Fruit fly (Drosophila melanogaster) whole organism, embryonic: ENCODE results near the gene CG42781.

Source experiments
- Asciz ChIP-seq: fragments of 200-800 bp; sonication (Bioruptor generic); optimal IDR thresholded peaks from 2 replicates; lab custom pipeline; 2017; ENCODE audit warnings: missing biosample characterization, mild to moderate bottlenecking, missing genetic modification characterization, missing genetic modification reagents
- Atf-2 ChIP-seq: fragments of 200-800 bp; sonication (Bioruptor generic); optimal IDR thresholded peaks from 2 replicates; lab custom pipeline; 2016; ENCODE audit warnings: missing biosample characterization, missing genetic modification characterization
- Atf3 ChIP-seq: fragments of 200-800 bp; sonication (Bioruptor generic); optimal IDR thresholded peaks from 3 replicates; lab custom pipeline; 2016; ENCODE audit warnings: missing biosample characterization, missing genetic modification characterization
- C15 ChIP-seq: fragments of 200-800 bp; sonication (Bioruptor generic); IDR thresholded peaks from 3 replicates; pipeline ENCODE4 v1.3.6; 2022; ENCODE audit warnings: missing biosample characterization, missing genetic modification characterization
- CG11695 ChIP-seq: fragments of 200-800 bp; sonication (Bioruptor generic); IDR thresholded peaks from 3 replicates; pipeline ENCODE4 v1.3.6; 2022; ENCODE audit warnings: missing biosample characterization, missing genetic modification characterization
- CG11696 ChIP-seq: fragments of 200-800 bp; sonication (Bioruptor generic); IDR thresholded peaks from 2 replicates; pipeline ENCODE4 v1.3.6; 2022; ENCODE audit warnings: missing biosample characterization, missing genetic modification characterization
- CG13296 ChIP-seq: fragments of 200-800 bp; sonication (Bioruptor generic); optimal IDR thresholded peaks from 3 replicates; lab custom pipeline; 2018; ENCODE audit warnings: missing biosample characterization, mild to moderate bottlenecking, missing genetic modification characterization
- CG14050 ChIP-seq: fragments of 200-800 bp; sonication (Bioruptor generic); IDR thresholded peaks from 3 replicates; pipeline ENCODE4 v1.3.6; 2022; ENCODE audit warnings: missing biosample characterization, missing genetic modification characterization
- CG15073 ChIP-seq: fragments of 200-800 bp; sonication (Bioruptor generic); optimal IDR thresholded peaks from 2 replicates; lab custom pipeline; 2016; ENCODE audit warnings: missing biosample characterization, missing genetic modification characterization
- CG1603 ChIP-seq: fragments of 200-800 bp; sonication (Bioruptor generic); optimal IDR thresholded peaks from 2 replicates; lab custom pipeline; 2019; ENCODE audit warnings: missing biosample characterization, mild to moderate bottlenecking, missing genetic modification characterization, moderate library complexity
- CG16779 ChIP-seq: fragments of 200-800 bp; sonication (Bioruptor generic); IDR thresholded peaks from 2 replicates; pipeline ENCODE4 v1.3.6; 2022; ENCODE audit warnings: missing biosample characterization, missing genetic modification characterization
- CG17612 ChIP-seq: fragments of 200-800 bp; sonication (Bioruptor generic); IDR thresholded peaks from 2 replicates; pipeline ENCODE4 v1.3.6; 2022; ENCODE audit warnings: missing biosample characterization, missing genetic modification characterization
- CG17912 ChIP-seq: fragments of 200-800 bp; sonication (Bioruptor generic); optimal IDR thresholded peaks from 2 replicates; lab custom pipeline; 2018; ENCODE audit warnings: missing biosample characterization, mild to moderate bottlenecking, missing genetic modification characterization
- CG31441 ChIP-seq: fragments of 200-800 bp; sonication (Bioruptor generic); IDR thresholded peaks from 2 replicates; pipeline ENCODE4 v1.3.6; 2022; ENCODE audit warnings: missing biosample characterization, missing genetic modification characterization
- CG32767 ChIP-seq: fragments of 200-800 bp; sonication (Bioruptor generic); IDR thresholded peaks from 2 replicates; pipeline ENCODE4 v1.3.6; 2022; ENCODE audit warnings: missing biosample characterization, missing genetic modification characterization
- CG33557 ChIP-seq: fragments of 200-800 bp; sonication (Bioruptor generic); optimal IDR thresholded peaks from 2 replicates; lab custom pipeline; 2019; ENCODE audit warnings: missing biosample characterization, mild to moderate bottlenecking, missing genetic modification characterization, moderate library complexity
- CG5953 ChIP-seq: fragments of 200-800 bp; sonication (Bioruptor generic); IDR thresholded peaks from 2 replicates; pipeline ENCODE4 v1.3.6; 2022; ENCODE audit warnings: missing biosample characterization, missing genetic modification characterization
- CG6272 ChIP-seq: fragments of 200-800 bp; sonication (Bioruptor generic); IDR thresholded peaks from 2 replicates; pipeline ENCODE4 v1.3.6; 2022; ENCODE audit warnings: missing biosample characterization, missing genetic modification characterization
- CG6791 ChIP-seq: fragments of 200-800 bp; sonication (Bioruptor generic); IDR thresholded peaks from 3 replicates; pipeline ENCODE4 v1.3.6; 2022; ENCODE audit warnings: missing biosample characterization, missing genetic modification characterization; ENCODE audit not compliant: partially characterized antibody
- CG8359 ChIP-seq: fragments of 200-800 bp; sonication (Bioruptor generic); optimal IDR thresholded peaks from 2 replicates; lab custom pipeline; 2017; ENCODE audit warnings: missing biosample characterization, mild to moderate bottlenecking, missing genetic modification characterization, borderline replicate concordance
- CG8924 ChIP-seq: fragments of 200-800 bp; optimal IDR thresholded peaks from 3 replicates; lab custom pipeline; 2019; ENCODE audit warnings: missing biosample characterization, mild to moderate bottlenecking, missing genetic modification characterization, moderate library complexity
- D19B ChIP-seq: fragments of 200-800 bp; sonication (Bioruptor generic); optimal IDR thresholded peaks from 2 replicates; lab custom pipeline; 2017; ENCODE audit warnings: missing biosample characterization, mild to moderate bottlenecking, missing genetic modification characterization
- Dfd ChIP-seq, 2 experiments: fragments of >200 bp; optimal IDR thresholded peaks; 2 replicates each; lab custom pipeline; 2017; ENCODE audit warnings: missing biosample characterization in 2 of 2, missing genetic modification characterization in 2 of 2
- Dip3 ChIP-seq: fragments of 200-800 bp; sonication (Bioruptor generic); optimal IDR thresholded peaks from 3 replicates; lab custom pipeline; 2016; ENCODE audit warnings: missing biosample characterization, missing genetic modification characterization
- Doc2 ChIP-seq: fragments of 200-800 bp; sonication (Bioruptor generic); IDR thresholded peaks from 2 replicates; pipeline ENCODE4 v1.3.6; 2022; ENCODE audit warnings: missing biosample characterization, missing genetic modification characterization
- Dp ChIP-seq: fragments of 200-800 bp; sonication (Bioruptor generic); optimal IDR thresholded peaks from 2 replicates; lab custom pipeline; 2018; ENCODE audit warnings: missing biosample characterization, mild to moderate bottlenecking, missing genetic modification characterization, moderate library complexity
- Drgx ChIP-seq: fragments of 200-800 bp; sonication (Bioruptor generic); IDR thresholded peaks from 2 replicates; pipeline ENCODE4 v1.3.6; 2022; ENCODE audit warnings: missing biosample characterization, missing genetic modification characterization
- Ets97D ChIP-seq: fragments of 200-800 bp; sonication (Bioruptor generic); optimal IDR thresholded peaks from 3 replicates; lab custom pipeline; 2016; ENCODE audit warnings: missing biosample characterization, missing genetic modification characterization
- Lhr ChIP-seq: fragments of 200-800 bp; sonication (Bioruptor generic); optimal IDR thresholded peaks from 3 replicates; lab custom pipeline; 2017; ENCODE audit warnings: mild to moderate bottlenecking, missing biosample characterization, missing genetic modification reagents, missing genetic modification characterization
- Rx ChIP-seq: fragments of 200-800 bp; sonication (Bioruptor generic); IDR thresholded peaks from 2 replicates; pipeline ENCODE4 v1.3.6; 2022; ENCODE audit warnings: missing biosample characterization, missing genetic modification characterization
- Sox102F ChIP-seq: fragments of 200-800 bp; sonication (Bioruptor generic); optimal IDR thresholded peaks from 2 replicates; lab custom pipeline; 2018; ENCODE audit warnings: missing biosample characterization, mild to moderate bottlenecking, missing genetic modification characterization, moderate library complexity
- ap ChIP-seq: fragments of 200-800 bp; sonication (Bioruptor generic); IDR thresholded peaks from 2 replicates; pipeline ENCODE4 v1.3.6; 2022; ENCODE audit warnings: missing biosample characterization, missing genetic modification characterization
- ato ChIP-seq: fragments of 200-800 bp; sonication (Bioruptor generic); IDR thresholded peaks from 2 replicates; pipeline ENCODE4 v1.3.6; 2022; ENCODE audit warnings: missing biosample characterization, missing genetic modification characterization; ENCODE audit not compliant: partially characterized antibody
- btn ChIP-seq: fragments of 200-800 bp; sonication (Bioruptor generic); optimal IDR thresholded peaks from 2 replicates; lab custom pipeline; 2016; ENCODE audit warnings: missing biosample characterization, missing genetic modification characterization
- crol ChIP-seq: fragments of 200-800 bp; sonication (Bioruptor generic); IDR thresholded peaks from 2 replicates; pipeline ENCODE4 v1.3.6; 2022; ENCODE audit warnings: missing biosample characterization, missing genetic modification characterization
- fd64A ChIP-seq: fragments of 200-800 bp; sonication (Bioruptor generic); optimal IDR thresholded peaks from 3 replicates; lab custom pipeline; 2018; ENCODE audit warnings: missing biosample characterization, mild to moderate bottlenecking, missing genetic modification characterization
- gce ChIP-seq: fragments of 200-800 bp; sonication (Bioruptor generic); IDR thresholded peaks from 3 replicates; pipeline ENCODE4 v1.3.6; 2022; ENCODE audit warnings: missing biosample characterization, missing genetic modification characterization
- gsb ChIP-seq: fragments of 200-800 bp; sonication (Bioruptor generic); IDR thresholded peaks from 2 replicates; pipeline ENCODE4 v1.3.6; 2022; ENCODE audit warnings: missing biosample characterization, missing genetic modification characterization
- gsb-n ChIP-seq: fragments of 200-800 bp; sonication (Bioruptor generic); optimal IDR thresholded peaks from 3 replicates; lab custom pipeline; 2018; ENCODE audit warnings: missing biosample characterization, mild to moderate bottlenecking, missing genetic modification characterization
- kni ChIP-seq: fragments of 200-800 bp; sonication (Bioruptor generic); optimal IDR thresholded peaks from 3 replicates; lab custom pipeline; 2017; ENCODE audit warnings: mild to moderate bottlenecking, missing biosample characterization, missing genetic modification reagents, missing genetic modification characterization
- oc ChIP-seq: fragments of 200-800 bp; sonication (Bioruptor generic); optimal IDR thresholded peaks from 2 replicates; lab custom pipeline; 2018; ENCODE audit warnings: missing biosample characterization, mild to moderate bottlenecking, missing genetic modification characterization, moderate library complexity
- pb ChIP-seq: fragments of 200-800 bp; sonication (Bioruptor generic); optimal IDR thresholded peaks from 3 replicates; lab custom pipeline; 2016; ENCODE audit warnings: missing biosample characterization, missing genetic modification characterization
- rib ChIP-seq: fragments of 200-800 bp; sonication (Bioruptor generic); IDR thresholded peaks from 2 replicates; pipeline ENCODE4 v1.3.6; 2022; ENCODE audit warnings: missing biosample characterization, missing genetic modification characterization
- sc ChIP-seq, 3 experiments: fragments of >200 bp in 2 of 3; fragments of 200-800 bp in 1 of 3; sonication (Bioruptor generic) in 1 of 3; optimal IDR thresholded peaks; 2 replicates in 2 of 3; 3 replicates in 1 of 3; lab custom pipeline; 2017; ENCODE audit warnings: mild to moderate bottlenecking in 1 of 3, missing biosample characterization in 1 of 3, missing genetic modification characterization in 1 of 3, missing genetic modification reagents in 1 of 3
- sens-2 ChIP-seq: fragments of 200-800 bp; sonication (Bioruptor generic); IDR thresholded peaks from 2 replicates; pipeline ENCODE4 v1.3.6; 2022; ENCODE audit warnings: missing biosample characterization, missing genetic modification characterization
- tgo ChIP-seq: fragments of 200-800 bp; sonication (Bioruptor generic); IDR thresholded peaks from 3 replicates; pipeline ENCODE4 v1.3.6; 2022; ENCODE audit warnings: missing biosample characterization, missing genetic modification characterization
- wor ChIP-seq: fragments of 200-800 bp; sonication (Bioruptor generic); IDR thresholded peaks from 2 replicates; pipeline ENCODE4 v1.3.6; 2022; ENCODE audit warnings: missing biosample characterization, missing genetic modification characterization
- zen ChIP-seq: fragments of 200-800 bp; sonication (Bioruptor generic); optimal IDR thresholded peaks from 3 replicates; lab custom pipeline; 2018; ENCODE audit warnings: missing biosample characterization, mild to moderate bottlenecking, missing genetic modification characterization, moderate library complexity
- zfh1 ChIP-seq: fragments of 200-800 bp; sonication (Bioruptor generic); IDR thresholded peaks from 3 replicates; pipeline ENCODE4 v1.3.6; 2022; ENCODE audit warnings: missing biosample characterization, missing genetic modification characterization

The CG42781 gene

DNA sequence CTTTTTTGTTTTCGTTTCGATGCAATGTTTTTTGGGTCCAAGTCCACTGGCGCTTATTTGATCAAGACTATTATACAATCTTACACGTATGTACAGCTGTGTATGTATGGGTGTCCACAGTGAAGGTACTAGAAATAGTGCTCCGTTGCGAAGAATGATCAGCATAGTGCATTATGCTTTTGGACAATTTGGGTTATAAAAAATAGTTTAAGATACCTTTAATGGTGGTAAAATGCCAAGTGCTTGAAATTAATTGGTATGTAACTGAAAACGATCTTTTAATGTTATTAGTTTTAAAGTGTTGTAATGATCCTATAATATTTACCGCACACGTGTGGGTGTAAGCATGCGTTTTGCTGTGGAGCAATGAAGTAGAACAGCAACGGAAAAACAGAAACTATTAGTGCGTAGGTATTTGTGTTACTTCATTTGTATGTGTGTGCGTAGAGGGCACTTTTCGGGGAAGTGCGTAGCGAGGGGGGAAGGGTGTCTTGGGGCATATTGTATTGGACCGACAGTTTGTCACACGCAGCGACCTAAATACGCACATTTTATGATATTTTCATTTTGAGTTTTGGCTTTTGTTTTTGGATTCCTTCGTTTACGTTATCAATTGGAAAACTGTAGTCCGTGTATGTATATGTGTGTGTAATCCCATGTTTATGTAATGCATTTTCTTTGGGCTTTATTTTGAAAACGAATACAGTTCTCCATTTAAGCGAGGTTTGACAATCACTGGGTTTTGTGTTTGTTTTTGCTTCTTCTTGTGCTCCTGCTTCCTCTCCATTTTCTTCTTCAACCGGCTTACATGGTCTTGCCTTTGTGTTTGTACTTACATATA, 46.4 kb downstream of the CG42781 start (continued):
- TF ChIP-seq CG11696 (GFP tag; lab: Robert Waterston, UW), result peak; percentile 99
- TF ChIP-seq CG11695 (GFP tag; lab: Robert Waterston, UW), result peak; percentile 91
- peak; percentile 52 for TF ChIP-seq gsb (GFP tag; lab: Robert Waterston, UW)
- TF ChIP-seq sens-2 (GFP tag; lab: Robert Waterston, UW), result peak; percentile 55; the same call in 1 of the 2 replicates
- peak; percentile 89 for TF ChIP-seq zen (tag; lab: Kevin White, UChicago)
- no peak for TF ChIP-seq ato (GFP tag; lab: Robert Waterston, UW)
- TF ChIP-seq CG8924, result peak; percentile 95
- TF ChIP-seq Dfd (GFP tag; optimal IDR thresholded peaks at IDR 0.05; lab: Kevin White, UChicago), result no peak
- peak; percentile 89 for TF ChIP-seq btn
- TF ChIP-seq zfh1 (GFP tag; lab: Robert Waterston, UW), result peak; percentile 90
- TF ChIP-seq Ets97D, result peak; percentile 66
- no peak for TF ChIP-seq Doc2
- peak; percentile 80 for TF ChIP-seq Rx (GFP tag; lab: Robert Waterston, UW)
- TF ChIP-seq Atf-2, result peak; percentile 90
- peak; percentile 84 for TF ChIP-seq tgo
- TF ChIP-seq Atf3, result peak; percentile 89
- TF ChIP-seq gce (GFP tag; lab: Robert Waterston, UW), result peak; percentile 81; the same call in 2 of the 3 replicates
- peak; percentile 87 for TF ChIP-seq CG33557 (GFP tag; lab: Kevin White, UChicago)
- peak; percentile 20; the same call in 1 of the 2 replicates for TF ChIP-seq rib (GFP tag; lab: Robert Waterston, UW)
- peak; percentile 76 for TF ChIP-seq Lhr (GFP tag; lab: Kevin White, UChicago)
- TF ChIP-seq wor (GFP tag; lab: Robert Waterston, UW), result peak; percentile 86
- peak; percentile 93 for TF ChIP-seq Asciz (GFP tag; lab: Kevin White, UChicago)
- TF ChIP-seq CG6272 (GFP tag; lab: Robert Waterston, UW), result peak; percentile 77; the same call in 1 of the 2 replicates
- TF ChIP-seq C15 (GFP tag; lab: Robert Waterston, UW), result 0 out of 3 replicates have a peak, but pooled peaks have one; percentile 33
- peak; percentile 52 for TF ChIP-seq CG17912 (GFP tag; lab: Kevin White, UChicago)
- TF ChIP-seq CG13296 (GFP tag; lab: Kevin White, UChicago), result peak; percentile 85
- TF ChIP-seq ap (GFP tag; lab: Robert Waterston, UW), result peak; percentile 70
- TF ChIP-seq CG14050, result peak; percentile 79
- TF ChIP-seq CG16779 (GFP tag; lab: Robert Waterston, UW), result no peak
- peak; percentile 74 for TF ChIP-seq Drgx
- no peak for TF ChIP-seq CG6791 (GFP tag; lab: Robert Waterston, UW)
- no peak for TF ChIP-seq kni (GFP tag; lab: Kevin White, UChicago)
- TF ChIP-seq Sox102F, result peak; percentile 95
- TF ChIP-seq CG1603 (tag; lab: Kevin White, UChicago), result peak; percentile 98
- peak; percentile 88 for TF ChIP-seq CG32767 (GFP tag; lab: Robert Waterston, UW)
- TF ChIP-seq CG31441, result peak; percentile 91
- peak; percentile 69 for TF ChIP-seq CG15073 (GFP tag; lab: Kevin White, UChicago)
- TF ChIP-seq oc, result peak; percentile 79
- TF ChIP-seq CG17612 (GFP tag; lab: Robert Waterston, UW), result peak; percentile 73
- TF ChIP-seq Dip3 (GFP tag; lab: Kevin White, UChicago), result peak; percentile 63
- TF ChIP-seq CG5953 (GFP tag; lab: Robert Waterston, UW), result peak; percentile 71
- TF ChIP-seq pb (GFP tag; lab: Kevin White, UChicago), result peak; percentile 78
- no peak for TF ChIP-seq sc (optimal IDR thresholded peaks at IDR 0.05; lab: Kevin White, UChicago)
- TF ChIP-seq sc (GFP tag; optimal IDR thresholded peaks at IDR 0.05; lab: Kevin White, UChicago), result peak; percentile 92
- no peak for TF ChIP-seq Dp (GFP tag; lab: Kevin White, UChicago)
- TF ChIP-seq CG8359, result peak; percentile 88
- peak; percentile 94 for TF ChIP-seq crol (GFP tag; lab: Robert Waterston, UW)
- peak; percentile 86 for TF ChIP-seq fd64A (GFP tag; lab: Kevin White, UChicago)
- TF ChIP-seq gsb-n (tag; lab: Kevin White, UChicago), result peak; percentile 93
- TF ChIP-seq D19B (GFP tag; lab: Kevin White, UChicago), result peak; percentile 59
